Worm (Caenorhabditis elegans) whole organism, L1 larva: ENCODE measurements around the gene hif-1.

Experiments
- C16A3.4 ChIP-seq: fragments of 150-350 bp; optimal IDR thresholded peaks from 2 replicates; lab custom pipeline; 2014; ENCODE audit warnings: missing biosample characterization, missing genetic modification characterization
- C34B4.2 ChIP-seq: sonication (generic microtip); optimal IDR thresholded peaks from 2 replicates; lab custom pipeline; 2017; ENCODE audit warnings: mild to moderate bottlenecking, missing genetic modification characterization, missing compliant biosample characterization
- F16B12.6 ChIP-seq: fragments of 150-350 bp; optimal IDR thresholded peaks from 2 replicates; lab custom pipeline; 2014; ENCODE audit warnings: missing biosample characterization, missing genetic modification characterization
- aha-1 ChIP-seq: fragments of 150-350 bp; optimal IDR thresholded peaks from 2 replicates; lab custom pipeline; 2014; ENCODE audit warnings: missing biosample characterization, missing genetic modification characterization
- aly-2 ChIP-seq: fragments of 150-350 bp; optimal IDR thresholded peaks from 2 replicates; lab custom pipeline; 2014; ENCODE audit warnings: missing biosample characterization, missing genetic modification characterization
- ama-1 ChIP-seq: fragments of 150-350 bp; optimal IDR thresholded peaks from 2 replicates; lab custom pipeline; 2014
- ceh-63 ChIP-seq: fragments of 200-800 bp; sonication (Bioruptor generic); optimal IDR thresholded peaks from 2 replicates; lab custom pipeline; 2018; ENCODE audit warnings: mild to moderate bottlenecking, missing genetic modification characterization, missing compliant biosample characterization
- dpl-1 ChIP-seq, 3 experiments: fragments of 150-350 bp in 2 of 3; sonication (generic microtip) in 1 of 3; optimal IDR thresholded peaks; 2 replicates each; lab custom pipeline; 2014 to 2017; ENCODE audit warnings: missing biosample characterization in 3 of 3, missing genetic modification characterization in 3 of 3, missing genetic modification reagents in 3 of 3
- efl-1 ChIP-seq, 4 experiments: fragments of 150-350 bp; optimal IDR thresholded peaks in 3 of 4; peaks in 1 of 4; 1 replicate in 1 of 4; 2 replicates in 3 of 4; lab custom pipeline; 2014; ENCODE audit warnings: missing biosample characterization in 2 of 4, missing genetic modification characterization in 2 of 4, missing genetic modification reagents in 2 of 4
- elt-2 ChIP-seq: sonication (generic microtip); optimal IDR thresholded peaks from 2 replicates; lab custom pipeline; 2016; ENCODE audit warnings: missing genetic modification characterization, mild to moderate bottlenecking, inconsistent platforms, missing compliant biosample characterization, missing genetic modification reagents
- fkh-4 ChIP-seq: sonication (generic microtip); optimal IDR thresholded peaks from 2 replicates; lab custom pipeline; 2016; ENCODE audit warnings: missing compliant biosample characterization, missing genetic modification characterization, borderline replicate concordance
- fos-1 ChIP-seq: fragments of 150-350 bp; optimal IDR thresholded peaks from 2 replicates; lab custom pipeline; 2014; ENCODE audit warnings: missing biosample characterization, missing genetic modification characterization
- hpl-2 ChIP-seq: fragments of 150-350 bp; optimal IDR thresholded peaks from 2 replicates; lab custom pipeline; 2014; ENCODE audit warnings: missing biosample characterization, missing genetic modification reagents, missing genetic modification characterization
- isw-1 ChIP-seq: fragments of 200-800 bp; sonication (Bioruptor generic); IDR thresholded peaks from 2 replicates; pipeline ENCODE4 v1.3.6; 2022; ENCODE audit warnings: missing genetic modification characterization, missing compliant biosample characterization
- jun-1 ChIP-seq: fragments of 150-350 bp; optimal IDR thresholded peaks from 2 replicates; lab custom pipeline; 2014; ENCODE audit warnings: missing biosample characterization, missing genetic modification reagents, missing genetic modification characterization
- lin-14 ChIP-seq: fragments of 200-800 bp; sonication (Bioruptor generic); optimal IDR thresholded peaks from 2 replicates; lab custom pipeline; 2018; ENCODE audit warnings: mild to moderate bottlenecking, missing genetic modification characterization, moderate library complexity, missing compliant biosample characterization
- lin-15B ChIP-seq: fragments of 150-350 bp; sonication (generic microtip); optimal IDR thresholded peaks from 3 replicates; lab custom pipeline; 2014; ENCODE audit warnings: missing biosample characterization, missing genetic modification characterization
- lin-35 ChIP-seq, 2 experiments: fragments of 150-350 bp; optimal IDR thresholded peaks; 2 replicates each; lab custom pipeline; 2014; ENCODE audit warnings: missing biosample characterization in 2 of 2, missing genetic modification characterization in 2 of 2, missing genetic modification reagents in 2 of 2
- lin-39 ChIP-seq: fragments of 150-350 bp; optimal IDR thresholded peaks from 2 replicates; lab custom pipeline; 2014; ENCODE audit warnings: missing biosample characterization, missing genetic modification reagents, missing genetic modification characterization
- lir-3 ChIP-seq: sonication (generic microtip); optimal IDR thresholded peaks from 2 replicates; lab custom pipeline; 2016; ENCODE audit warnings: mild to moderate bottlenecking, missing genetic modification characterization, moderate library complexity, missing compliant biosample characterization; ENCODE audit not compliant: poor library complexity
- lsy-2 ChIP-seq, 2 experiments: fragments of 150-350 bp; optimal IDR thresholded peaks; 2 replicates each; lab custom pipeline; 2014; ENCODE audit warnings: missing biosample characterization in 2 of 2, missing genetic modification characterization in 2 of 2
- nhr-19 ChIP-seq: fragments of 200-800 bp; sonication (Bioruptor generic); conservative IDR thresholded peaks from 2 replicates; pipeline ENCODE4 v1.3.6; 2022; ENCODE audit warnings: missing genetic modification characterization, missing compliant biosample characterization
- nhr-20 ChIP-seq: sonication (generic microtip); optimal IDR thresholded peaks from 2 replicates; lab custom pipeline; 2016; ENCODE audit warnings: mild to moderate bottlenecking, missing genetic modification characterization, missing compliant biosample characterization
- nhr-71 ChIP-seq: sonication (generic microtip); optimal IDR thresholded peaks from 2 replicates; lab custom pipeline; 2016; ENCODE audit warnings: mild to moderate bottlenecking, missing genetic modification characterization, moderate library complexity, missing compliant biosample characterization
- nhr-76 ChIP-seq: sonication (generic microtip); optimal IDR thresholded peaks from 2 replicates; lab custom pipeline; 2017; ENCODE audit warnings: missing biosample characterization, missing genetic modification characterization
- nhr-77 ChIP-seq: fragments of 150-350 bp; optimal IDR thresholded peaks from 2 replicates; lab custom pipeline; 2014; ENCODE audit warnings: missing biosample characterization, missing genetic modification characterization
- nhr-84 ChIP-seq: sonication (generic microtip); optimal IDR thresholded peaks from 2 replicates; lab custom pipeline; 2017; ENCODE audit warnings: missing biosample characterization, missing genetic modification characterization
- nhr-85 ChIP-seq: sonication (generic microtip); peaks from one replicate; lab custom pipeline; 2016; ENCODE audit warnings: missing genetic modification characterization, inconsistent platforms, missing compliant biosample characterization
- pag-3 ChIP-seq: sonication (generic microtip); optimal IDR thresholded peaks from 2 replicates; lab custom pipeline; 2017; ENCODE audit warnings: missing genetic modification characterization, mild to moderate bottlenecking, missing compliant biosample characterization, antibody characterized with exemption, borderline replicate concordance; ENCODE audit not compliant: insufficient read depth
- pqm-1 ChIP-seq: sonication (generic microtip); optimal IDR thresholded peaks from 3 replicates; lab custom pipeline; 2017; ENCODE audit warnings: missing biosample characterization, missing genetic modification characterization
- snpc-4 ChIP-seq: fragments of 150-350 bp; optimal IDR thresholded peaks from 2 replicates; lab custom pipeline; 2014; ENCODE audit warnings: missing biosample characterization, missing genetic modification characterization
- snu-23 ChIP-seq: sonication (generic microtip); optimal IDR thresholded peaks from 2 replicates; lab custom pipeline; 2016; ENCODE audit warnings: missing genetic modification characterization, missing compliant biosample characterization
- sup-37 ChIP-seq: fragments of 200-800 bp; sonication (Bioruptor generic); optimal IDR thresholded peaks from 2 replicates; lab custom pipeline; 2018; ENCODE audit warnings: mild to moderate bottlenecking, missing genetic modification characterization, missing compliant biosample characterization
- tbx-2 ChIP-seq: sonication (generic microtip); optimal IDR thresholded peaks from 2 replicates; lab custom pipeline; 2016; ENCODE audit warnings: missing genetic modification characterization, missing compliant biosample characterization
- unc-30 ChIP-seq: sonication (generic microtip); optimal IDR thresholded peaks from 2 replicates; lab custom pipeline; 2017; ENCODE audit warnings: missing biosample characterization, missing genetic modification characterization
- ztf-11 ChIP-seq, 2 experiments: sonication (generic microtip); optimal IDR thresholded peaks; 2 replicates each; lab custom pipeline; 2016 to 2017; ENCODE audit warnings: missing genetic modification characterization in 2 of 2, missing biosample characterization in 1 of 2, missing compliant biosample characterization in 1 of 2
- ztf-4 ChIP-seq: fragments of 150-350 bp; optimal IDR thresholded peaks from 2 replicates; lab custom pipeline; 2014; ENCODE audit warnings: missing biosample characterization, missing genetic modification characterization

hif-1 gene

ce11 chrV:20761758-20762157, 18.4 kb upstream of the hif-1 start (continued):
- TF ChIP-seq nhr-19 (GFP tag; lab: Robert Waterston, UW) (peak; percentile 33), snu-23 (GFP tag; lab: Kevin White, UChicago) (no peak), pqm-1 (tag; lab: Kevin White, UChicago) (no peak), elt-2 (tag; lab: Kevin White, UChicago) (no peak), lin-35 (GFP tag; optimal IDR thresholded peaks at IDR 0.05; lab: Kevin White, UChicago) (no peak), nhr-71 (tag; lab: Kevin White, UChicago) (peak; percentile 34), sup-37 (no peak), fos-1 (tag; lab: Kevin White, UChicago) (no peak), nhr-84 (tag; lab: Kevin White, UChicago) (no peak), dpl-1 (GFP tag; optimal IDR thresholded peaks at IDR 0.05; lab: Kevin White, UChicago) (no peak), lsy-2 (tag; optimal IDR thresholded peaks at IDR 0.05; lab: Kevin White, UChicago) (peak in 1 of 2 experiments; percentile 54), nhr-85 (tag; lab: Kevin White, UChicago) (no peak), unc-30 (tag; lab: Kevin White, UChicago) (no peak), ceh-63 (GFP tag; lab: Kevin White, UChicago) (no peak), aly-2 (tag; lab: Kevin White, UChicago) (no peak), lin-14 (GFP tag; lab: Kevin White, UChicago) (peak; percentile 41), lin-15B (tag; lab: Kevin White, UChicago) (no peak), hpl-2 (GFP tag; lab: Kevin White, UChicago) (no peak), ztf-11 (tag; optimal IDR thresholded peaks at IDR 0.05; lab: Kevin White, UChicago) (no peak), nhr-20 (tag; lab: Kevin White, UChicago) (peak; percentile 44), pag-3 (tag; lab: Kevin White, UChicago) (no peak), fkh-4 (no peak), nhr-76 (no peak), tbx-2 (tag; lab: Kevin White, UChicago) (peak; percentile 54)

- no peak for TF ChIP-seq isw-1 (GFP tag; lab: Robert Waterston, UW)
- peak; percentile 42 for TF ChIP-seq nhr-77 (tag; lab: Kevin White, UChicago)
- TF ChIP-seq nhr-71 (tag; lab: Kevin White, UChicago) = peak; percentile 38
- 0 out of 2 replicates have a peak, but pooled peaks have one; percentile 23 for TF ChIP-seq nhr-19 (GFP tag; lab: Robert Waterston, UW)
- TF ChIP-seq ztf-4 (tag; lab: Kevin White, UChicago) = no peak
- TF ChIP-seq ama-1 (lab: Kevin White, UChicago) = no peak
- peak; percentile 48 for TF ChIP-seq lin-14 (GFP tag; lab: Kevin White, UChicago)
- TF ChIP-seq nhr-85 (tag; lab: Kevin White, UChicago) = peak; percentile 8
- no peak for TF ChIP-seq jun-1 (tag; lab: Kevin White, UChicago)
- TF ChIP-seq lsy-2 (tag; optimal IDR thresholded peaks at IDR 0.05; lab: Kevin White, UChicago) = peak in 1 of 2 experiments; percentile 14
- peak; percentile 11 for TF ChIP-seq nhr-20 (tag; lab: Kevin White, UChicago)
- TF ChIP-seq fos-1 (tag; lab: Kevin White, UChicago) = no peak
- no peak for TF ChIP-seq snpc-4
- TF ChIP-seq F16B12.6 (tag; lab: Kevin White, UChicago) = no peak
Observed at ce11 chrV:20763192-20763591, 17.0 kb upstream of the hif-1 start.

- TF ChIP-seq lir-3 (tag; lab: Kevin White, UChicago) (no peak), lsy-2 (tag; optimal IDR thresholded peaks at IDR 0.05; lab: Kevin White, UChicago) (no peak), jun-1 (tag; lab: Kevin White, UChicago) (no peak), dpl-1 (GFP tag; optimal IDR thresholded peaks at IDR 0.05; lab: Kevin White, UChicago) (no peak), elt-2 (tag; lab: Kevin White, UChicago) (no peak), efl-1 (optimal IDR thresholded peaks at IDR 0.05; lab: Kevin White, UChicago) (no peak), efl-1 (GFP tag; optimal IDR thresholded peaks at IDR 0.05 in 1 of 2; lab: Kevin White, UChicago) (no peak), lin-39 (no peak), nhr-71 (tag; lab: Kevin White, UChicago) (no peak), nhr-84 (tag; lab: Kevin White, UChicago) (no peak), lin-35 (GFP tag; optimal IDR thresholded peaks at IDR 0.05; lab: Kevin White, UChicago) (no peak), tbx-2 (tag; lab: Kevin White, UChicago) (no peak), C16A3.4 (tag; lab: Kevin White, UChicago) (no peak), C34B4.2 (tag; lab: Kevin White, UChicago) (no peak), aha-1 (tag; lab: Kevin White, UChicago) (no peak), pqm-1 (tag; lab: Kevin White, UChicago) (no peak), ceh-63 (GFP tag; lab: Kevin White, UChicago) (no peak)
Observed at ce11 chrV:20770061-20770460, 10.1 kb upstream of the hif-1 start, which contains the start of gene elp-1. elp-1 (minus strand) TSS chrV:20770161.
